Fruit fly (Drosophila melanogaster) whole organism, embryonic: ENCODE measurements around the gene Idi.

ENCODE experiments used
- Atf3 ChIP-seq: fragments of 200-800 bp; sonication (Bioruptor generic); optimal IDR thresholded peaks from 3 replicates; lab custom pipeline; 2016; ENCODE audit warnings: missing biosample characterization, missing genetic modification characterization
- CG10979 ChIP-seq: fragments of 200-800 bp; sonication (Bioruptor generic); optimal IDR thresholded peaks from 2 replicates; lab custom pipeline; 2018; ENCODE audit warnings: missing biosample characterization, mild to moderate bottlenecking, missing genetic modification characterization, moderate library complexity
- CG11456 ChIP-seq: fragments of 200-800 bp; sonication (Bioruptor generic); IDR thresholded peaks from 3 replicates; pipeline ENCODE4 v1.3.6; 2022; ENCODE audit warnings: missing biosample characterization, missing genetic modification characterization
- CG13624 ChIP-seq: fragments of 200-800 bp; sonication (Bioruptor generic); optimal IDR thresholded peaks from 2 replicates; lab custom pipeline; 2016; ENCODE audit warnings: missing biosample characterization, missing genetic modification characterization
- CG15073 ChIP-seq: fragments of 200-800 bp; sonication (Bioruptor generic); optimal IDR thresholded peaks from 2 replicates; lab custom pipeline; 2016; ENCODE audit warnings: missing biosample characterization, missing genetic modification characterization
- CG1529 ChIP-seq: fragments of 200-800 bp; sonication (Bioruptor generic); optimal IDR thresholded peaks from 3 replicates; lab custom pipeline; 2018; ENCODE audit warnings: missing biosample characterization, missing genetic modification characterization
- CG3065 ChIP-seq: fragments of 200-800 bp; sonication (Bioruptor generic); optimal IDR thresholded peaks from 2 replicates; lab custom pipeline; 2016; ENCODE audit warnings: missing biosample characterization, missing genetic modification characterization
- CG31224 ChIP-seq: fragments of 200-800 bp; sonication (Bioruptor generic); IDR thresholded peaks from 2 replicates; pipeline ENCODE4 v1.3.6; 2022; ENCODE audit warnings: missing biosample characterization, missing genetic modification characterization
- CG3163 ChIP-seq: fragments of 200-800 bp; sonication (Bioruptor generic); optimal IDR thresholded peaks from 3 replicates; lab custom pipeline; 2016; ENCODE audit warnings: missing biosample characterization, missing genetic modification characterization
- CG33557 ChIP-seq: fragments of 200-800 bp; sonication (Bioruptor generic); optimal IDR thresholded peaks from 2 replicates; lab custom pipeline; 2019; ENCODE audit warnings: missing biosample characterization, mild to moderate bottlenecking, missing genetic modification characterization, moderate library complexity
- CG3407 ChIP-seq: fragments of 200-800 bp; sonication (Bioruptor generic); optimal IDR thresholded peaks from 2 replicates; lab custom pipeline; 2018; ENCODE audit warnings: missing biosample characterization, mild to moderate bottlenecking, missing genetic modification characterization
- CG34422 ChIP-seq: fragments of 200-800 bp; sonication (Bioruptor generic); IDR thresholded peaks from 3 replicates; pipeline ENCODE4 v1.3.6; 2022; ENCODE audit warnings: missing biosample characterization, missing genetic modification characterization
- CG42726 ChIP-seq: fragments of 200-800 bp; sonication (Bioruptor generic); IDR thresholded peaks from 2 replicates; pipeline ENCODE4 v1.3.6; 2022; ENCODE audit warnings: missing biosample characterization, missing genetic modification characterization; ENCODE audit not compliant: partially characterized antibody
- CG4404 ChIP-seq: fragments of 200-800 bp; sonication (Bioruptor generic); IDR thresholded peaks from 2 replicates; pipeline ENCODE4 v1.3.6; 2022; ENCODE audit warnings: missing biosample characterization, missing genetic modification characterization
- CG4617 ChIP-seq: fragments of 200-800 bp; sonication (Bioruptor generic); optimal IDR thresholded peaks from 3 replicates; lab custom pipeline; 2016; ENCODE audit warnings: missing biosample characterization, missing genetic modification characterization, borderline replicate concordance
- CG4854 ChIP-seq: fragments of 200-800 bp; sonication (Bioruptor generic); optimal IDR thresholded peaks from 2 replicates; lab custom pipeline; 2016; ENCODE audit warnings: missing biosample characterization, missing genetic modification characterization, inconsistent platforms
- CG6683 ChIP-seq: fragments of 200-800 bp; sonication (Bioruptor generic); optimal IDR thresholded peaks from 2 replicates; lab custom pipeline; 2017; ENCODE audit warnings: missing biosample characterization, mild to moderate bottlenecking, missing genetic modification characterization, missing genetic modification reagents
- CG9797 ChIP-seq: fragments of 200-800 bp; sonication (Bioruptor generic); optimal IDR thresholded peaks from 3 replicates; lab custom pipeline; 2018; ENCODE audit warnings: missing biosample characterization, mild to moderate bottlenecking, missing genetic modification characterization
- CoRest ChIP-seq: fragments of 200-800 bp; sonication (Bioruptor generic); optimal IDR thresholded peaks from 3 replicates; lab custom pipeline; 2018; ENCODE audit warnings: missing biosample characterization, mild to moderate bottlenecking, missing genetic modification characterization, moderate library complexity
- Fer1 ChIP-seq: fragments of 200-800 bp; sonication (Bioruptor generic); optimal IDR thresholded peaks from 2 replicates; lab custom pipeline; 2017; ENCODE audit warnings: missing biosample characterization, mild to moderate bottlenecking, missing genetic modification characterization
- H2.0 ChIP-seq: fragments of 200-800 bp; sonication (Bioruptor generic); IDR thresholded peaks from 2 replicates; pipeline ENCODE4 v1.3.6; 2022; ENCODE audit warnings: missing biosample characterization, missing genetic modification characterization
- HHEX ChIP-seq: fragments of 200-800 bp; sonication (Bioruptor generic); optimal IDR thresholded peaks from 3 replicates; lab custom pipeline; 2017; ENCODE audit warnings: missing biosample characterization, mild to moderate bottlenecking, missing genetic modification characterization, missing genetic modification reagents
- Hand ChIP-seq: fragments of 200-800 bp; sonication (Bioruptor generic); optimal IDR thresholded peaks from 2 replicates; lab custom pipeline; 2017; ENCODE audit warnings: mild to moderate bottlenecking, missing biosample characterization, missing genetic modification reagents, missing genetic modification characterization
- Hr78 ChIP-seq, 2 experiments: fragments of 200-800 bp in 1 of 2; fragments of >200 bp in 1 of 2; sonication (Bioruptor generic) in 1 of 2; optimal IDR thresholded peaks; 2 replicates each; lab custom pipeline; 2017 to 2019; ENCODE audit warnings: missing biosample characterization in 2 of 2, missing genetic modification characterization in 2 of 2, mild to moderate bottlenecking in 1 of 2, moderate library complexity in 1 of 2
- Max ChIP-seq: fragments of 200-800 bp; sonication (Bioruptor generic); optimal IDR thresholded peaks from 2 replicates; lab custom pipeline; 2016; ENCODE audit warnings: missing biosample characterization, mild to moderate bottlenecking, missing genetic modification characterization
- Neu2 ChIP-seq: fragments of 200-800 bp; sonication (Bioruptor generic); optimal IDR thresholded peaks from 3 replicates; lab custom pipeline; 2016; ENCODE audit warnings: missing biosample characterization, missing genetic modification characterization, borderline replicate concordance
- Scr ChIP-seq: fragments of 200-800 bp; sonication (Bioruptor generic); IDR thresholded peaks from 2 replicates; pipeline ENCODE4 v1.3.6; 2022; ENCODE audit warnings: missing biosample characterization, missing genetic modification characterization; ENCODE audit not compliant: partially characterized antibody
- Usf ChIP-seq: fragments of 200-800 bp; sonication (Bioruptor generic); optimal IDR thresholded peaks from 2 replicates; lab custom pipeline; 2017; ENCODE audit warnings: missing genotype, missing biosample characterization, missing genetic modification characterization
- cg ChIP-seq: fragments of 200-800 bp; sonication (Bioruptor generic); optimal IDR thresholded peaks from 3 replicates; lab custom pipeline; 2019; ENCODE audit warnings: missing biosample characterization, mild to moderate bottlenecking, missing genetic modification characterization, moderate library complexity
- chm ChIP-seq: fragments of 200-800 bp; sonication (Bioruptor generic); IDR thresholded peaks from 2 replicates; pipeline ENCODE4 v1.3.6; 2022; ENCODE audit warnings: missing biosample characterization, missing genetic modification characterization
- ci ChIP-seq: fragments of 200-800 bp; sonication (Bioruptor generic); IDR thresholded peaks from 3 replicates; pipeline ENCODE4 v1.3.6; 2022; ENCODE audit warnings: missing biosample characterization, missing genetic modification characterization
- crc ChIP-seq: fragments of 200-800 bp; sonication (Bioruptor generic); optimal IDR thresholded peaks from 2 replicates; lab custom pipeline; 2016; ENCODE audit warnings: missing biosample characterization, missing genetic modification characterization
- cwo ChIP-seq: fragments of 200-800 bp; sonication (Bioruptor generic); optimal IDR thresholded peaks from 3 replicates; lab custom pipeline; 2017; ENCODE audit warnings: missing biosample characterization, missing genetic modification characterization, mild to moderate bottlenecking, moderate library complexity, missing genetic modification reagents
- dmrt99B ChIP-seq: fragments of 200-800 bp; sonication (Bioruptor generic); optimal IDR thresholded peaks from 2 replicates; lab custom pipeline; 2018; ENCODE audit warnings: missing biosample characterization, mild to moderate bottlenecking, missing genetic modification characterization, moderate library complexity
- fd96Cb ChIP-seq: fragments of 200-800 bp; sonication (Bioruptor generic); optimal IDR thresholded peaks from 2 replicates; lab custom pipeline; 2018; ENCODE audit warnings: missing biosample characterization, mild to moderate bottlenecking, missing genetic modification characterization, moderate library complexity
- gfzf ChIP-seq: fragments of 200-800 bp; sonication (Bioruptor generic); optimal IDR thresholded peaks from 2 replicates; lab custom pipeline; 2016; ENCODE audit warnings: missing biosample characterization, mild to moderate bottlenecking, missing genetic modification characterization, moderate library complexity
- h ChIP-seq: fragments of >200 bp; optimal IDR thresholded peaks from 2 replicates; lab custom pipeline; 2017
- her ChIP-seq: fragments of 200-800 bp; sonication (Bioruptor generic); optimal IDR thresholded peaks from 2 replicates; lab custom pipeline; 2016; ENCODE audit warnings: missing biosample characterization, missing genetic modification characterization
- hth ChIP-seq: fragments of >200 bp; optimal IDR thresholded peaks from 2 replicates; lab custom pipeline; 2017; ENCODE audit warnings: inconsistent platforms
- kah ChIP-seq: fragments of 200-800 bp; sonication (Bioruptor generic); optimal IDR thresholded peaks from 2 replicates; lab custom pipeline; 2018; ENCODE audit warnings: missing biosample characterization, mild to moderate bottlenecking, missing genetic modification characterization
- kay ChIP-seq: fragments of 200-800 bp; sonication (Bioruptor generic); optimal IDR thresholded peaks from 2 replicates; lab custom pipeline; 2016; ENCODE audit warnings: missing biosample characterization, missing genetic modification characterization
- kni ChIP-seq: fragments of 200-800 bp; sonication (Bioruptor generic); optimal IDR thresholded peaks from 3 replicates; lab custom pipeline; 2017; ENCODE audit warnings: mild to moderate bottlenecking, missing biosample characterization, missing genetic modification reagents, missing genetic modification characterization
- mirr ChIP-seq: fragments of 200-800 bp; sonication (Bioruptor generic); optimal IDR thresholded peaks from 3 replicates; lab custom pipeline; 2018; ENCODE audit warnings: missing biosample characterization, mild to moderate bottlenecking, missing genetic modification characterization
- pfk ChIP-seq: fragments of 200-800 bp; sonication (Bioruptor generic); optimal IDR thresholded peaks from 2 replicates; lab custom pipeline; 2018; ENCODE audit warnings: missing biosample characterization, mild to moderate bottlenecking, missing genetic modification characterization, moderate library complexity
- pnt ChIP-seq: fragments of 200-800 bp; sonication (Bioruptor generic); optimal IDR thresholded peaks from 3 replicates; lab custom pipeline; 2016; ENCODE audit warnings: missing biosample characterization, missing genetic modification characterization
- pros ChIP-seq: fragments of 200-800 bp; sonication (Bioruptor generic); optimal IDR thresholded peaks from 3 replicates; lab custom pipeline; 2019; ENCODE audit warnings: missing biosample characterization, mild to moderate bottlenecking, missing genetic modification characterization, moderate library complexity
- sd ChIP-seq: fragments of 200-800 bp; sonication (Bioruptor generic); optimal IDR thresholded peaks from 3 replicates; lab custom pipeline; 2018; ENCODE audit warnings: missing biosample characterization, mild to moderate bottlenecking, missing genetic modification characterization, moderate library complexity
- usp ChIP-seq: fragments of >200 bp; optimal IDR thresholded peaks from 2 replicates; lab custom pipeline; 2017; ENCODE audit warnings: missing biosample characterization, missing genetic modification characterization
- vfl ChIP-seq: fragments of 200-800 bp; sonication (Bioruptor generic); optimal IDR thresholded peaks from 2 replicates; lab custom pipeline; 2016; ENCODE audit warnings: missing biosample characterization, missing genetic modification characterization
- zen ChIP-seq: fragments of 200-800 bp; sonication (Bioruptor generic); optimal IDR thresholded peaks from 3 replicates; lab custom pipeline; 2018; ENCODE audit warnings: missing biosample characterization, mild to moderate bottlenecking, missing genetic modification characterization, moderate library complexity

The Idi gene

DNA sequence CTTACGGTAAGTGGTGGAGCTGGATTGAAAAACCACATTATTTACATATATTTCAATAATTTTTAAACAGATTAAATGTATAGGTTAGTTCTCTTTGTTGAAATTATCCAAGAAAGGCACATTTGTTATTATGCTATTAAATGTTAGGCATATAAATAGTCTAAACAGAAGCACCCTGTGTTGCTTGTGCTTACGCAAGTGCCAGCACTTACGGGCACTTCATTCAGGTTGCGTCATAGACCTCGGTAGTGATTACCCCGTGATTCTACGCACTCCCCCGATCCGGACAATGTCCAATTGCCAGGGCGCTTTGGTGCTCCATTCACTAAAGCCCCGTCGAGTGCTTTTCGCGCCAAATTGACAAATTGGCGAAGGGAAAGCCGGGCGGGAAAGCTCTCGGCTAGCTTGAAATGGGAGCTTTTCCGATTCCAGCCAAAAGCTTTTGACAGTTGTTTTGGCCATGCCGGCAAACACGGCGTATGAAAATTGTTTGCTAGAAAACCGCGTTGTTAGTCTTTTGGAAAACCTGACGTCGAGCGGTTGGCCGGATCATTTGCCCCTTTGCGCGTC lies 23.3 kb upstream of the Idi start, which contains the start of gene ETHR (continued):
- no peak for TF ChIP-seq gfzf
- no peak for TF ChIP-seq CG15073
- TF ChIP-seq pfk: no peak
- no peak for TF ChIP-seq CG4617
- TF ChIP-seq Usf (GFP tag; lab: Kevin White, UChicago): no peak
- no peak for TF ChIP-seq CG13624 (GFP tag; lab: Kevin White, UChicago)
- no peak for TF ChIP-seq hth
- no peak for TF ChIP-seq CG10979 (tag; lab: Kevin White, UChicago)
- TF ChIP-seq CoRest (tag; lab: Kevin White, UChicago): peak; percentile 54
- TF ChIP-seq vfl (GFP tag; lab: Kevin White, UChicago): no peak
- TF ChIP-seq CG31224 (GFP tag; lab: Robert Waterston, UW): no peak
- TF ChIP-seq fd96Cb (tag; lab: Kevin White, UChicago): no peak
- peak; percentile 61 for TF ChIP-seq sd
- TF ChIP-seq mirr (GFP tag; lab: Kevin White, UChicago): peak; percentile 85
- TF ChIP-seq CG3065 (GFP tag; lab: Kevin White, UChicago): no peak
- TF ChIP-seq CG4404 (GFP tag; lab: Robert Waterston, UW): no peak
- TF ChIP-seq kni: no peak
- TF ChIP-seq crc: no peak
- TF ChIP-seq CG6683 (GFP tag; lab: Kevin White, UChicago): peak; percentile 27
- no peak for TF ChIP-seq CG9797 (GFP tag; lab: Kevin White, UChicago)
- no peak for TF ChIP-seq zen
- TF ChIP-seq Hand: peak; percentile 59
- TF ChIP-seq dmrt99B: peak; percentile 17
- no peak for TF ChIP-seq Atf3 (GFP tag; lab: Kevin White, UChicago)
- peak; percentile 31; the same call in 1 of the 3 replicates for TF ChIP-seq ci (GFP tag; lab: Robert Waterston, UW)
- no peak for TF ChIP-seq Scr (GFP tag; lab: Robert Waterston, UW)
- TF ChIP-seq her (GFP tag; lab: Kevin White, UChicago): peak; percentile 35
- no peak for TF ChIP-seq CG3163 (GFP tag; lab: Kevin White, UChicago)
- peak; percentile 74 for TF ChIP-seq cwo (GFP tag; lab: Kevin White, UChicago)
- TF ChIP-seq CG34422 (GFP tag; lab: Robert Waterston, UW): no peak; the same call in 2 of the 3 replicates
- no peak for TF ChIP-seq CG3407 (GFP tag; lab: Kevin White, UChicago)
- TF ChIP-seq Hr78 (GFP tag; optimal IDR thresholded peaks at IDR 0.05; lab: Kevin White, UChicago): no peak
- TF ChIP-seq CG33557 (GFP tag; lab: Kevin White, UChicago): no peak
- TF ChIP-seq CG1529: no peak
- peak; percentile 73; the same call in 2 of the 3 replicates for TF ChIP-seq CG11456 (GFP tag; lab: Robert Waterston, UW)
- 0 out of 2 replicates have a peak, but pooled peaks have one; percentile 16 for TF ChIP-seq H2.0 (GFP tag; lab: Robert Waterston, UW)
- no peak for TF ChIP-seq CG42726 (GFP tag; lab: Robert Waterston, UW)
- no peak for TF ChIP-seq pros (GFP tag; lab: Kevin White, UChicago)
- no peak; the same call in 1 of the 2 replicates for TF ChIP-seq chm (GFP tag; lab: Robert Waterston, UW)
- TF ChIP-seq cg (GFP tag; lab: Kevin White, UChicago): no peak
- no peak for TF ChIP-seq CG4854 (GFP tag; lab: Kevin White, UChicago)
- TF ChIP-seq h (lab: Kevin White, UChicago): no peak
- peak; percentile 56 for TF ChIP-seq Fer1
- TF ChIP-seq Max (GFP tag; lab: Kevin White, UChicago): peak; percentile 12
- TF ChIP-seq kay (GFP tag; lab: Kevin White, UChicago): peak; percentile 48
- no peak for TF ChIP-seq kah (GFP tag; lab: Kevin White, UChicago)
- peak; percentile 68 for TF ChIP-seq HHEX (GFP tag; lab: Kevin White, UChicago)
- TF ChIP-seq usp (GFP tag; lab: Kevin White, UChicago): no peak
- TF ChIP-seq pnt (GFP tag; lab: Kevin White, UChicago): no peak
- TF ChIP-seq Neu2: no peak
